Fruit fly (Drosophila melanogaster): ENCODE measurements around the gene CG42655.

Gene CG42655

dm6 chr3L:19928435-19929011, 25.0 kb downstream of the CG42655 start, which contains the start of the genes CG8004 and RhoGDI:
Gene CG8004, minus strand, starts transcription at chr3L:19928508.
Gene RhoGDI, plus strand, starts transcription at chr3L:19928743.
- no peak for TF ChIP-seq pros (GFP tag; optimal IDR thresholded peaks at IDR 0.05)
- no peak for TF ChIP-seq CG6654 (GFP tag; optimal IDR thresholded peaks at IDR 0.05)
- peak; percentile 62 for TF ChIP-seq sug (tag; optimal IDR thresholded peaks at IDR 0.05)
- peak; percentile 52 for TF ChIP-seq dmrt11E (tag; optimal IDR thresholded peaks at IDR 0.05)
- peak; percentile 67; the same call in 2 of the 3 replicates for TF ChIP-seq ci (GFP tag; IDR thresholded peaks at IDR 0.05)
- TF ChIP-seq wdn (GFP tag; IDR thresholded peaks at IDR 0.05), result peak; percentile 46; the same call in 1 of the 2 replicates
- TF ChIP-seq CG4404 (GFP tag; IDR thresholded peaks at IDR 0.05), result no peak
- TF ChIP-seq CG4424 (GFP tag; optimal IDR thresholded peaks at IDR 0.05), result peak; percentile 57
- TF ChIP-seq CG7928 (GFP tag; optimal IDR thresholded peaks at IDR 0.05), result no peak
- peak; percentile 69 for TF ChIP-seq zen (tag; optimal IDR thresholded peaks at IDR 0.05)
- TF ChIP-seq Doc3 (GFP tag; IDR thresholded peaks at IDR 0.05; ENCODE audit: partially characterized antibody), result no peak
- TF ChIP-seq CG9437 (GFP tag; optimal IDR thresholded peaks at IDR 0.05), result peak; percentile 13
- TF ChIP-seq CG7271 (tag; optimal IDR thresholded peaks at IDR 0.05), result no peak
- peak; percentile 53 for TF ChIP-seq Nf-YC (tag; optimal IDR thresholded peaks at IDR 0.05)
- TF ChIP-seq fd3F (GFP tag; optimal IDR thresholded peaks at IDR 0.05), result peak; percentile 47
- peak; percentile 96 for TF ChIP-seq CG7357 (GFP tag; IDR thresholded peaks at IDR 0.05)
- TF ChIP-seq esg (GFP tag; conservative IDR thresholded peaks at IDR 0.05), result peak; percentile 51
- TF ChIP-seq knrl (GFP tag; IDR thresholded peaks at IDR 0.05; ENCODE audit: partially characterized antibody), result no peak
- no peak for TF ChIP-seq klu (GFP tag; IDR thresholded peaks at IDR 0.05)
- TF ChIP-seq CG17385 (GFP tag; optimal IDR thresholded peaks at IDR 0.05), result peak; percentile 45
- TF ChIP-seq sqz (GFP tag; optimal IDR thresholded peaks at IDR 0.05), result no peak
- no peak for TF ChIP-seq tna (GFP tag; IDR thresholded peaks at IDR 0.05; ENCODE audit: partially characterized antibody)
- TF ChIP-seq CG10267 (tag; optimal IDR thresholded peaks at IDR 0.05), result peak; percentile 78
- TF ChIP-seq Rx (GFP tag; IDR thresholded peaks at IDR 0.05), result peak; percentile 56; the same call in 1 of the 2 replicates
- TF ChIP-seq Six4 (GFP tag; optimal IDR thresholded peaks at IDR 0.05), result peak; percentile 44
- TF ChIP-seq Sry-β (GFP tag; optimal IDR thresholded peaks at IDR 0.05), result no peak
- TF ChIP-seq CG9932 (GFP tag; IDR thresholded peaks at IDR 0.05), result peak; percentile 82
- TF ChIP-seq twi (tag; optimal IDR thresholded peaks at IDR 0.05), result peak; percentile 42
- TF ChIP-seq CG14667 (GFP tag; IDR thresholded peaks at IDR 0.05), result 0 out of 2 replicates have a peak, but pooled peaks have one; percentile 14
- no peak for TF ChIP-seq ara (GFP tag; IDR thresholded peaks at IDR 0.05)
- no peak for TF ChIP-seq so (GFP tag; IDR thresholded peaks at IDR 0.05)
- 0 out of 2 replicates have a peak, but pooled peaks have one; percentile 9 for TF ChIP-seq al (GFP tag; IDR thresholded peaks at IDR 0.05)
- TF ChIP-seq E2f1 (GFP tag; IDR thresholded peaks at IDR 0.05), result peak; percentile 45
- TF ChIP-seq CG7786 (GFP tag; optimal IDR thresholded peaks at IDR 0.05), result peak; percentile 74
- TF ChIP-seq CTCF (GFP tag; optimal IDR thresholded peaks at IDR 0.05), result peak; percentile 4
- TF ChIP-seq her (GFP tag; optimal IDR thresholded peaks at IDR 0.05), result peak; percentile 36
- peak; percentile 39 for TF ChIP-seq CG8290 (GFP tag; optimal IDR thresholded peaks at IDR 0.05)
- peak in 1 of 2 experiments; percentile 30 for TF ChIP-seq CG8290 (tag; optimal IDR thresholded peaks at IDR 0.05)
- peak; percentile 62 for TF ChIP-seq Dek (tag; optimal IDR thresholded peaks at IDR 0.05)
- peak; percentile 79 for TF ChIP-seq CG17829 (tag; optimal IDR thresholded peaks at IDR 0.05)
- peak; percentile 95 for TF ChIP-seq sens (GFP tag)
- TF ChIP-seq CG8478 (optimal IDR thresholded peaks at IDR 0.05), result no peak
- peak; percentile 74 for TF ChIP-seq CG2116 (GFP tag; optimal IDR thresholded peaks at IDR 0.05)
- peak; percentile 37 for TF ChIP-seq dmrt99B (tag; optimal IDR thresholded peaks at IDR 0.05)
- TF ChIP-seq ham (GFP tag; IDR thresholded peaks at IDR 0.05), result no peak
- peak; percentile 96 for TF ChIP-seq Med (GFP tag)
- no peak for TF ChIP-seq CG6765 (GFP tag; optimal IDR thresholded peaks at IDR 0.05)
- TF ChIP-seq org-1 (GFP tag; optimal IDR thresholded peaks at IDR 0.05), result no peak
- peak; percentile 79 for TF ChIP-seq CG17802 (tag; optimal IDR thresholded peaks at IDR 0.05)
- TF ChIP-seq CG18764 (GFP tag; optimal IDR thresholded peaks at IDR 0.05), result peak; percentile 53
- TF ChIP-seq sc (optimal IDR thresholded peaks at IDR 0.05), result no peak
- no peak for TF ChIP-seq sc (GFP tag; optimal IDR thresholded peaks at IDR 0.05)
